4 worm cellular contexts compared by ENCODE assay signal in the genomic region with DNA sequence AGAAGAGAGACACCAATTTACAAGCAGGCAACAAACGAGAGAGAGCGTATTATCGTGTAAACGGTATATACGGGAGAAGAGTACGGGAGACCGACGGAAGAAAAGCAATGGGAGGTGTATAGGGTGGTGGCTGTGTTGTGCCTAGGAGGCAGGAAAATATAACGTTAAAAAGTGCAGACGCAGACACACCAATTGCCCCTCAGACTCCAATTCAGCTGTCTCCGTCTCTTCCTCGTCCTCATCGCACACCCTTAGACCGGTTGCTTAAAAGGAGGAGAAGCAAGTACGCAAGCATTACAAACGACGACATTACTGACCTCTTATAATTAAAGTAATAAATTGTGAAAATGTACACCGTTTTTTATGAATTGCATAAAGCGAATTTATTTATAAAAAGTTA.
A peak's percentile ranks its signal among the peaks of the same experiment; 100 is the strongest.
TF ChIP-seq lines count a peak whose summit lies in the region.

No protein-coding gene starts in this region.

TF ChIP-seq in whole organism, L2 larva, 48 proteins besides CTCF, POLR2A, EP300 and RAD21 (continues in another document):
- TF ChIP-seq crh-2 (tag; optimal IDR thresholded peaks at IDR 0.05; lab: Kevin White, UChicago): peak; percentile 55
- no peak for TF ChIP-seq ztf-11 (tag; optimal IDR thresholded peaks at IDR 0.05; lab: Kevin White, UChicago)
- TF ChIP-seq ceh-16 (tag; optimal IDR thresholded peaks at IDR 0.05; lab: Kevin White, UChicago): peak; percentile 70
- TF ChIP-seq unc-55 (GFP tag; optimal IDR thresholded peaks at IDR 0.05; lab: Kevin White, UChicago): peak; percentile 81
- TF ChIP-seq ztf-1 (GFP tag; conservative IDR thresholded peaks at IDR 0.05; lab: Robert Waterston, UW): no peak
- TF ChIP-seq mab-5 (tag; optimal IDR thresholded peaks at IDR 0.05; lab: Kevin White, UChicago): peak; percentile 6
- peak; percentile 95 for TF ChIP-seq lin-13 (GFP tag; optimal IDR thresholded peaks at IDR 0.05; lab: Kevin White, UChicago)
- peak; percentile 58 for TF ChIP-seq egl-27 (tag; optimal IDR thresholded peaks at IDR 0.05; lab: Kevin White, UChicago)
- no peak for TF ChIP-seq alr-1 (tag; optimal IDR thresholded peaks at IDR 0.05; lab: Kevin White, UChicago)
- peak; percentile 86 for TF ChIP-seq F13H6.1 (tag; optimal IDR thresholded peaks at IDR 0.05; lab: Kevin White, UChicago)
- peak; percentile 48 for TF ChIP-seq ztf-4 (tag; optimal IDR thresholded peaks at IDR 0.05; lab: Kevin White, UChicago)
- TF ChIP-seq fos-1 (tag; optimal IDR thresholded peaks at IDR 0.05; lab: Kevin White, UChicago): peak; percentile 89
- no peak for TF ChIP-seq nhr-77 (tag; optimal IDR thresholded peaks at IDR 0.05; lab: Kevin White, UChicago)
- TF ChIP-seq snpc-4 (tag; optimal IDR thresholded peaks at IDR 0.05; lab: Kevin White, UChicago): peak; percentile 69
- peak; percentile 49 for TF ChIP-seq zag-1 (tag; optimal IDR thresholded peaks at IDR 0.05; lab: Kevin White, UChicago)
- TF ChIP-seq sma-9 (GFP tag; optimal IDR thresholded peaks at IDR 0.05; lab: Kevin White, UChicago): peak; percentile 86
- no peak for TF ChIP-seq sma-9 (tag; optimal IDR thresholded peaks at IDR 0.05; lab: Kevin White, UChicago)
- TF ChIP-seq nhr-6 (tag; optimal IDR thresholded peaks at IDR 0.05; lab: Kevin White, UChicago): peak; percentile 70
- TF ChIP-seq peb-1 (tag; optimal IDR thresholded peaks at IDR 0.05; lab: Kevin White, UChicago): no peak
- TF ChIP-seq nhr-25 (tag; optimal IDR thresholded peaks at IDR 0.05; lab: Kevin White, UChicago): peak; percentile 77
- TF ChIP-seq nhr-11 (tag; optimal IDR thresholded peaks at IDR 0.05; lab: Kevin White, UChicago): no peak
- TF ChIP-seq nhr-10 (tag; optimal IDR thresholded peaks at IDR 0.05; lab: Kevin White, UChicago): no peak

TF ChIP-seq in whole organism, L4 larva, 104 proteins besides CTCF, POLR2A, EP300 and RAD21 (continues in another document):
- TF ChIP-seq attf-4 (tag; optimal IDR thresholded peaks at IDR 0.05; lab: Kevin White, UChicago) (no peak), zip-2 (tag; optimal IDR thresholded peaks at IDR 0.05; lab: Kevin White, UChicago) (peak; percentile 34), ctbp-1 (GFP tag; IDR thresholded peaks at IDR 0.05; lab: Robert Waterston, UW) (peak; percentile 72; the same call in 1 of the 2 replicates), madf-5 (GFP tag; IDR thresholded peaks at IDR 0.05; lab: Robert Waterston, UW) (no peak), arid-1 (GFP tag; conservative IDR thresholded peaks at IDR 0.05; lab: Robert Waterston, UW) (no peak), aha-1 (tag; lab: Kevin White, UChicago) (peak; percentile 90), hlh-11 (tag; optimal IDR thresholded peaks at IDR 0.05; lab: Kevin White, UChicago) (peak; percentile 93), pha-4 (GFP tag; IDR thresholded peaks at IDR 0.05; lab: Robert Waterston, UW) (0 out of 2 replicates have a peak, but pooled peaks have one; percentile 7), pha-4 (tag; optimal IDR thresholded peaks at IDR 0.05; lab: Kevin White, UChicago) (peak; percentile 25), ZK337.2 (GFP tag; IDR thresholded peaks at IDR 0.05; lab: Robert Waterston, UW) (no peak), T26A8.4 (GFP tag; IDR thresholded peaks at IDR 0.05; lab: Robert Waterston, UW) (no peak), ceh-20 (GFP tag; IDR thresholded peaks at IDR 0.05; lab: Robert Waterston, UW) (no peak), nhr-111 (GFP tag; optimal IDR thresholded peaks at IDR 0.05; lab: Kevin White, UChicago) (no peak), rbr-2 (tag; optimal IDR thresholded peaks at IDR 0.05; lab: Kevin White, UChicago) (peak; percentile 83), F26F4.8 (GFP tag; conservative IDR thresholded peaks at IDR 0.05; lab: Robert Waterston, UW) (no peak), nhr-237 (tag; optimal IDR thresholded peaks at IDR 0.05; lab: Kevin White, UChicago) (no peak), mes-2 (tag; optimal IDR thresholded peaks at IDR 0.05; lab: Kevin White, UChicago; ENCODE audit: poor library complexity, severe bottlenecking) (peak; percentile 88), hmg-1.1 (GFP tag; IDR thresholded peaks at IDR 0.05; lab: Robert Waterston, UW) (peak; percentile 82), tag-97 (GFP tag; IDR thresholded peaks at IDR 0.05; lab: Robert Waterston, UW) (no peak), unc-39 (tag; optimal IDR thresholded peaks at IDR 0.05; lab: Kevin White, UChicago) (no peak), hlh-30 (tag; optimal IDR thresholded peaks at IDR 0.05; lab: Kevin White, UChicago; ENCODE audit: insufficient read depth) (peak; percentile 73), F37D6.2 (tag; optimal IDR thresholded peaks at IDR 0.05; lab: Kevin White, UChicago) (peak; percentile 62)

TF ChIP-seq in whole organism, late embryonic, 69 proteins besides CTCF, POLR2A, EP300 and RAD21 (continues in another document):
- TF ChIP-seq ceh-34 (tag; optimal IDR thresholded peaks at IDR 0.05; lab: Kevin White, UChicago) (peak; percentile 64), ceh-14 (tag; optimal IDR thresholded peaks at IDR 0.05; lab: Kevin White, UChicago) (no peak), ceh-6 (GFP tag; optimal IDR thresholded peaks at IDR 0.05; lab: Kevin White, UChicago) (no peak), ztf-16 (tag; optimal IDR thresholded peaks at IDR 0.05; lab: Kevin White, UChicago) (peak; percentile 40), nhr-232 (tag; optimal IDR thresholded peaks at IDR 0.05; lab: Kevin White, UChicago) (no peak), unc-55 (GFP tag; optimal IDR thresholded peaks at IDR 0.05; lab: Kevin White, UChicago) (peak; percentile 55), ceh-18 (tag; optimal IDR thresholded peaks at IDR 0.05; lab: Kevin White, UChicago) (peak; percentile 67), ceh-22 (tag; optimal IDR thresholded peaks at IDR 0.05; lab: Kevin White, UChicago) (peak; percentile 46), nfya-1 (tag; optimal IDR thresholded peaks at IDR 0.05; lab: Kevin White, UChicago) (peak; percentile 86), che-1 (tag; optimal IDR thresholded peaks at IDR 0.05; lab: Kevin White, UChicago) (peak; percentile 7), sox-4 (tag; optimal IDR thresholded peaks at IDR 0.05; lab: Kevin White, UChicago) (no peak), dmd-4 (tag; optimal IDR thresholded peaks at IDR 0.05; lab: Kevin White, UChicago; ENCODE audit: borderline replicate concordance) (no peak), hlh-15 (tag; optimal IDR thresholded peaks at IDR 0.05; lab: Kevin White, UChicago) (no peak), dve-1 (tag; optimal IDR thresholded peaks at IDR 0.05; lab: Kevin White, UChicago) (peak; percentile 47), unc-3 (GFP tag; conservative IDR thresholded peaks at IDR 0.05; lab: Robert Waterston, UW) (no peak), unc-3 (tag; optimal IDR thresholded peaks at IDR 0.05; lab: Kevin White, UChicago) (no peak), elt-2 (tag; optimal IDR thresholded peaks at IDR 0.05; lab: Kevin White, UChicago) (peak; percentile 31), odd-2 (tag; optimal IDR thresholded peaks at IDR 0.05; lab: Kevin White, UChicago) (no peak), Y22D7AL.16 (tag; optimal IDR thresholded peaks at IDR 0.05; lab: Kevin White, UChicago) (no peak), pha-2 (tag; optimal IDR thresholded peaks at IDR 0.05; lab: Kevin White, UChicago) (peak; percentile 57), mec-3 (tag; optimal IDR thresholded peaks at IDR 0.05; lab: Kevin White, UChicago; ENCODE audit: borderline replicate concordance) (no peak), pha-4 (tag; optimal IDR thresholded peaks at IDR 0.05; lab: Kevin White, UChicago) (no peak), pag-3 (tag; optimal IDR thresholded peaks at IDR 0.05; lab: Kevin White, UChicago; ENCODE audit: borderline replicate concordance) (no peak), hlh-8 (tag; optimal IDR thresholded peaks at IDR 0.05; lab: Kevin White, UChicago) (no peak), hlh-13 (GFP tag; optimal IDR thresholded peaks at IDR 0.05; lab: Kevin White, UChicago) (no peak)

TF ChIP-seq in whole organism, mixed stage, embryonic, 35 proteins besides CTCF, POLR2A, EP300 and RAD21 (continues in another document):
- TF ChIP-seq ceh-43 (GFP tag; optimal IDR thresholded peaks at IDR 0.05; lab: Kevin White, UChicago) (peak; percentile 66), sptf-1 (tag; optimal IDR thresholded peaks at IDR 0.05; lab: Kevin White, UChicago) (peak; percentile 69), nhr-237 (tag; optimal IDR thresholded peaks at IDR 0.05; lab: Kevin White, UChicago) (peak; percentile 81), blmp-1 (tag; optimal IDR thresholded peaks at IDR 0.05; lab: Kevin White, UChicago) (no peak), nhr-12 (tag; optimal IDR thresholded peaks at IDR 0.05; lab: Kevin White, UChicago) (no peak), mep-1 (tag; optimal IDR thresholded peaks at IDR 0.05; lab: Kevin White, UChicago) (peak; percentile 86), zip-8 (tag; optimal IDR thresholded peaks at IDR 0.05; lab: Kevin White, UChicago) (no peak), unc-120 (tag; optimal IDR thresholded peaks at IDR 0.05; lab: Kevin White, UChicago; ENCODE audit: poor library complexity, severe bottlenecking) (peak; percentile 98), ceh-83 (GFP tag; optimal IDR thresholded peaks at IDR 0.05; lab: Kevin White, UChicago) (no peak), unc-62 (GFP tag; optimal IDR thresholded peaks at IDR 0.05; lab: Kevin White, UChicago) (peak; percentile 49), elt-1 (tag; optimal IDR thresholded peaks at IDR 0.05; lab: Kevin White, UChicago; ENCODE audit: borderline replicate concordance, insufficient read depth) (peak; percentile 43), nhr-76 (tag; optimal IDR thresholded peaks at IDR 0.05; lab: Kevin White, UChicago) (no peak), flh-1 (GFP tag; optimal IDR thresholded peaks at IDR 0.05; lab: Kevin White, UChicago) (no peak), tbx-8 (GFP tag; optimal IDR thresholded peaks at IDR 0.05; lab: Kevin White, UChicago) (no peak), mls-2 (tag; optimal IDR thresholded peaks at IDR 0.05; lab: Kevin White, UChicago) (peak; percentile 80), ceh-39 (tag; optimal IDR thresholded peaks at IDR 0.05; lab: Kevin White, UChicago) (no peak), lin-32 (GFP tag; optimal IDR thresholded peaks at IDR 0.05; lab: Kevin White, UChicago) (no peak), hlh-1 (tag; optimal IDR thresholded peaks at IDR 0.05; lab: Kevin White, UChicago) (peak; percentile 81), nhr-28 (tag; optimal IDR thresholded peaks at IDR 0.05; lab: Kevin White, UChicago) (no peak), lsy-2 (tag; optimal IDR thresholded peaks at IDR 0.05; lab: Kevin White, UChicago) (peak; percentile 89), unc-39 (tag; optimal IDR thresholded peaks at IDR 0.05; lab: Kevin White, UChicago) (no peak), cnd-1 (tag; optimal IDR thresholded peaks at IDR 0.05; lab: Kevin White, UChicago) (peak; percentile 61), M03D4.4 (tag; optimal IDR thresholded peaks at IDR 0.05; lab: Kevin White, UChicago) (peak; percentile 46), snpc-4 (tag; optimal IDR thresholded peaks at IDR 0.05; lab: Kevin White, UChicago) (no peak), mab-5 (tag; optimal IDR thresholded peaks at IDR 0.05; lab: Kevin White, UChicago) (peak; percentile 38), pha-4 (tag; optimal IDR thresholded peaks at IDR 0.05; lab: Kevin White, UChicago) (peak; percentile 62), ces-1 (GFP tag; optimal IDR thresholded peaks at IDR 0.05; lab: Kevin White, UChicago) (peak; percentile 89), ztf-11 (tag; optimal IDR thresholded peaks at IDR 0.05; lab: Kevin White, UChicago) (peak; percentile 59)
